Fruit fly (Drosophila melanogaster): ENCODE data around the gene CG32278.

Gene CG32278

dm6 chr3L:3125649-3126130, 43.4 kb upstream of the CG32278 start (continued):
- TF ChIP-seq Eip75B (GFP tag; optimal IDR thresholded peaks at IDR 0.05), result no peak
- peak; percentile 48 for TF ChIP-seq Sox102F (GFP tag; optimal IDR thresholded peaks at IDR 0.05)
- TF ChIP-seq CG3032 (tag; optimal IDR thresholded peaks at IDR 0.05), result no peak
- TF ChIP-seq svp (GFP tag), result no peak
- peak; percentile 21 for TF ChIP-seq CG8632 (GFP tag; optimal IDR thresholded peaks at IDR 0.05)
- TF ChIP-seq dac (GFP tag; optimal IDR thresholded peaks at IDR 0.05), result no peak
- TF ChIP-seq CG6854 (GFP tag; optimal IDR thresholded peaks at IDR 0.05), result no peak
- no peak for TF ChIP-seq net (GFP tag; optimal IDR thresholded peaks at IDR 0.05)
- no peak for TF ChIP-seq eg (GFP tag; IDR thresholded peaks at IDR 0.05)
- TF ChIP-seq fd59A (GFP tag; optimal IDR thresholded peaks at IDR 0.05), result no peak
- TF ChIP-seq CG15336 (GFP tag; IDR thresholded peaks at IDR 0.05), result no peak; the same call in 1 of the 2 replicates
- no peak for TF ChIP-seq CG10669 (GFP tag; optimal IDR thresholded peaks at IDR 0.05)
- TF ChIP-seq spab (GFP tag; optimal IDR thresholded peaks at IDR 0.05), result no peak
- TF ChIP-seq CG6163 (GFP tag; IDR thresholded peaks at IDR 0.05), result no peak
- TF ChIP-seq CG34406 (GFP tag; optimal IDR thresholded peaks at IDR 0.05), result peak; percentile 25
- TF ChIP-seq CG31627 (GFP tag; optimal IDR thresholded peaks at IDR 0.05), result peak; percentile 9
- peak; percentile 22 for TF ChIP-seq Lpt (GFP tag; optimal IDR thresholded peaks at IDR 0.05)
- TF ChIP-seq Smox (GFP tag; optimal IDR thresholded peaks at IDR 0.05), result peak; percentile 17
- peak; percentile 11 for TF ChIP-seq pdm3 (GFP tag; optimal IDR thresholded peaks at IDR 0.05)
- TF ChIP-seq CG11762 (GFP tag; optimal IDR thresholded peaks at IDR 0.05; ENCODE audit: insufficient read depth), result no peak
- TF ChIP-seq CG8319 (GFP tag; optimal IDR thresholded peaks at IDR 0.05), result no peak
- no peak for TF ChIP-seq Hr4 (GFP tag; optimal IDR thresholded peaks at IDR 0.05)
- no peak for TF ChIP-seq Gug (GFP tag; IDR thresholded peaks at IDR 0.05)
- TF ChIP-seq esn (GFP tag; optimal IDR thresholded peaks at IDR 0.05), result peak; percentile 45
- peak; percentile 50 for TF ChIP-seq acj6 (GFP tag; optimal IDR thresholded peaks at IDR 0.05)
- no peak for TF ChIP-seq fd85E (GFP tag; optimal IDR thresholded peaks at IDR 0.05)
- TF ChIP-seq CG11294 (GFP tag; IDR thresholded peaks at IDR 0.05), result no peak
- TF ChIP-seq CG6792 (GFP tag; optimal IDR thresholded peaks at IDR 0.05), result no peak
- TF ChIP-seq Hr39 (GFP tag; optimal IDR thresholded peaks at IDR 0.05), result peak; percentile 19
- no peak for TF ChIP-seq Ets21C (GFP tag; optimal IDR thresholded peaks at IDR 0.05)
- no peak for TF ChIP-seq CG8119 (GFP tag; IDR thresholded peaks at IDR 0.05)
- no peak for TF ChIP-seq CG1621 (tag; optimal IDR thresholded peaks at IDR 0.05)
- peak; percentile 41 for TF ChIP-seq Met (GFP tag; optimal IDR thresholded peaks at IDR 0.05)
- TF ChIP-seq lz (GFP tag; optimal IDR thresholded peaks at IDR 0.05), result no peak
- TF ChIP-seq CG4318 (GFP tag; optimal IDR thresholded peaks at IDR 0.05), result peak; percentile 9

- TF ChIP-seq svp (GFP tag), result peak; percentile 44
- peak in 1 of 2 experiments; percentile 10 for TF ChIP-seq ss (GFP tag; optimal IDR thresholded peaks at IDR 0.05)
- no peak for TF ChIP-seq CG11294 (GFP tag; IDR thresholded peaks at IDR 0.05)
- no peak for TF ChIP-seq pdm3 (GFP tag; optimal IDR thresholded peaks at IDR 0.05)
- TF ChIP-seq Ets21C (GFP tag; optimal IDR thresholded peaks at IDR 0.05), result no peak
- no peak for TF ChIP-seq fd59A (GFP tag; optimal IDR thresholded peaks at IDR 0.05)
- no peak for TF ChIP-seq CG4318 (GFP tag; optimal IDR thresholded peaks at IDR 0.05)
Measured at dm6 chr3L:3126478-3126877, 42.6 kb upstream of the CG32278 start.

dm6 chr3L:3127544-3127943, 41.5 kb upstream of the CG32278 start, which contains the start of gene promL:
Gene promL (minus strand): TSS chr3L:3127724.
- no peak for TF ChIP-seq CG6792 (GFP tag; optimal IDR thresholded peaks at IDR 0.05)
- peak; percentile 16 for TF ChIP-seq Hr39 (GFP tag; optimal IDR thresholded peaks at IDR 0.05)
- no peak for TF ChIP-seq Sox15 (GFP tag; optimal IDR thresholded peaks at IDR 0.05)
- peak in 1 of 2 experiments; percentile 8 for TF ChIP-seq salr (GFP tag; optimal IDR thresholded peaks at IDR 0.05)
- TF ChIP-seq topi (GFP tag; optimal IDR thresholded peaks at IDR 0.05), result peak; percentile 55
- peak; percentile 65 for TF ChIP-seq esn (GFP tag; optimal IDR thresholded peaks at IDR 0.05)
- TF ChIP-seq CG34406 (GFP tag; optimal IDR thresholded peaks at IDR 0.05), result no peak
- no peak for TF ChIP-seq spab (GFP tag; optimal IDR thresholded peaks at IDR 0.05)
- no peak for TF ChIP-seq achi (GFP tag; optimal IDR thresholded peaks at IDR 0.05)
- no peak for TF ChIP-seq Eip93F (GFP tag; optimal IDR thresholded peaks at IDR 0.05)
- peak; percentile 54 for TF ChIP-seq CG6854 (GFP tag; optimal IDR thresholded peaks at IDR 0.05)
- TF ChIP-seq eg (GFP tag; IDR thresholded peaks at IDR 0.05), result peak; percentile 62; the same call in 2 of the 3 replicates
- TF ChIP-seq CG1621 (tag; optimal IDR thresholded peaks at IDR 0.05), result peak; percentile 88
- TF ChIP-seq CG3919 (GFP tag; optimal IDR thresholded peaks at IDR 0.05), result peak; percentile 38
- peak; percentile 44 to 49 for TF ChIP-seq ss (GFP tag; optimal IDR thresholded peaks at IDR 0.05)
- peak; percentile 54 for TF ChIP-seq Met (GFP tag; optimal IDR thresholded peaks at IDR 0.05)
- TF ChIP-seq CG10669 (GFP tag; optimal IDR thresholded peaks at IDR 0.05), result peak; percentile 6
- peak; percentile 53 for TF ChIP-seq Sox102F (GFP tag; optimal IDR thresholded peaks at IDR 0.05)
- TF ChIP-seq Eip75B (GFP tag; optimal IDR thresholded peaks at IDR 0.05), result peak; percentile 64
- no peak for TF ChIP-seq Smox (GFP tag; optimal IDR thresholded peaks at IDR 0.05)
- peak; percentile 0 for TF ChIP-seq dac (GFP tag; optimal IDR thresholded peaks at IDR 0.05)
- TF ChIP-seq dsx (GFP tag; optimal IDR thresholded peaks at IDR 0.05; ENCODE audit: poor library complexity, severe bottlenecking), result peak; percentile 72
- no peak for TF ChIP-seq CG6276 (GFP tag; optimal IDR thresholded peaks at IDR 0.05)
- TF ChIP-seq vri (GFP tag; optimal IDR thresholded peaks at IDR 0.05), result peak; percentile 30
- no peak for TF ChIP-seq fd85E (GFP tag; optimal IDR thresholded peaks at IDR 0.05)
- no peak for TF ChIP-seq Hr38 (GFP tag; optimal IDR thresholded peaks at IDR 0.05)
